Worm (Caenorhabditis elegans) whole organism, early embryonic: Measurements from ENCODE around the gene F36H9.4.
A peak's percentile ranks its signal among the peaks of the same experiment; 100 is the strongest.
"Not testable (repeated sequence)": the region's sequence is repeated elsewhere in the genome, so short reads cannot be mapped to it uniquely, and the experiment has no call there.

Source experiments
- B0310.2 ChIP-seq: sonication (generic microtip); optimal IDR thresholded peaks from 2 replicates; lab custom pipeline; 2016; ENCODE audit warnings: mild to moderate bottlenecking, missing genetic modification characterization, missing compliant biosample characterization
- F13C5.2 ChIP-seq: sonication (generic microtip); optimal IDR thresholded peaks from 2 replicates; lab custom pipeline; 2017; ENCODE audit warnings: mild to moderate bottlenecking, missing genetic modification characterization, inconsistent platforms, missing compliant biosample characterization
- aly-1 ChIP-seq: sonication (generic microtip); optimal IDR thresholded peaks from 2 replicates; lab custom pipeline; 2016; ENCODE audit warnings: missing genetic modification characterization, missing compliant biosample characterization
- ama-1 ChIP-seq: fragments of 150-350 bp; optimal IDR thresholded peaks from 2 replicates; lab custom pipeline; 2014
- ceh-13 ChIP-seq: fragments of 200-800 bp; sonication (Bioruptor generic); optimal IDR thresholded peaks from 2 replicates; lab custom pipeline; 2018; ENCODE audit warnings: mild to moderate bottlenecking, missing genetic modification characterization, missing compliant biosample characterization
- ceh-36 ChIP-seq: sonication (generic microtip); optimal IDR thresholded peaks from 2 replicates; lab custom pipeline; 2016; ENCODE audit warnings: missing genetic modification characterization, inconsistent platforms, missing compliant biosample characterization
- ets-7 ChIP-seq: sonication (generic microtip); optimal IDR thresholded peaks from 2 replicates; lab custom pipeline; 2016; ENCODE audit warnings: missing genotype, missing genetic modification characterization, missing compliant biosample characterization
- flt-1 ChIP-seq: fragments of 200-800 bp; sonication (Bioruptor generic); IDR thresholded peaks from 2 replicates; pipeline ENCODE4 v1.3.6; 2022; ENCODE audit warnings: missing genetic modification characterization, missing compliant biosample characterization
- hmbx-1 ChIP-seq: sonication (generic microtip); optimal IDR thresholded peaks from 2 replicates; lab custom pipeline; 2016; ENCODE audit warnings: mild to moderate bottlenecking, missing genetic modification characterization, missing compliant biosample characterization
- hmg-4 ChIP-seq: fragments of 200-800 bp; sonication (Bioruptor generic); optimal IDR thresholded peaks from 2 replicates; lab custom pipeline; 2018; ENCODE audit warnings: mild to moderate bottlenecking, missing genetic modification characterization, missing compliant biosample characterization
- hnd-1 ChIP-seq: sonication (generic microtip); optimal IDR thresholded peaks from 2 replicates; lab custom pipeline; 2016; ENCODE audit warnings: missing genetic modification characterization, missing compliant biosample characterization
- pes-1 ChIP-seq: fragments of 200-800 bp; sonication (Bioruptor generic); IDR thresholded peaks from 2 replicates; pipeline ENCODE4 v1.3.6; 2022; ENCODE audit warnings: missing genetic modification reagents, missing genetic modification characterization, missing compliant biosample characterization
- scrt-1 ChIP-seq: fragments of 200-800 bp; sonication (Bioruptor generic); IDR thresholded peaks from 2 replicates; pipeline ENCODE4 v1.3.6; 2022; ENCODE audit warnings: missing genetic modification characterization, missing compliant biosample characterization
- sea-1 ChIP-seq: fragments of 200-800 bp; sonication (Bioruptor generic); conservative IDR thresholded peaks from 2 replicates; pipeline ENCODE4 v1.3.6; 2022; ENCODE audit warnings: missing genetic modification characterization, missing compliant biosample characterization
- tbx-11 ChIP-seq: fragments of 200-800 bp; sonication (Bioruptor generic); IDR thresholded peaks from 2 replicates; pipeline ENCODE4 v1.3.6; 2022; ENCODE audit warnings: missing genetic modification characterization, missing compliant biosample characterization
- tbx-37 ChIP-seq: fragments of 200-800 bp; sonication (Bioruptor generic); conservative IDR thresholded peaks from 2 replicates; pipeline ENCODE4 v1.3.6; 2022; ENCODE audit warnings: missing genetic modification reagents, missing genetic modification characterization, missing compliant biosample characterization
- tra-4 ChIP-seq: sonication (generic microtip); optimal IDR thresholded peaks from 2 replicates; lab custom pipeline; 2017; ENCODE audit warnings: missing genetic modification characterization, missing compliant biosample characterization

The F36H9.4 gene

DNA sequence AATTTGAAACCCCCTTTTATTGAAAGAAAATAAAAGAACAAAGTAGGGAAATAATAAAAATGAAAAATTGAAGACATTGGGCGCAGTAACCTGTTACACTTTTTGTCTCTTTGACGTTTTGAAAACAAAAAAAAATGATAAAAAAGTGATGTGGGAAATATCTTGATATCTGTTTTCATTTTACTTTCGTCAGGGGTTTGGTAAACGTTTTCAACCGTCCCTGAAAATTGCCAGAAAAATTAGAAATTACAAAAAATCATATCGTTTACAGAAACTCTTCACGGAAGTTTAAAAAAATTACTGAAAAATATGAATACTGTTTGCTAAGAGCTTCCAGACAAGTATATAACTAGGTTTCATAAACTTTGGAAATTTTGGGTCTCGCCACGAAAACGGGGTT lies at the start of gene F36H9.4:
Gene F36H9.4, minus strand, starts transcription at position 101 of the 400 bp plus-strand sequence.
- TF ChIP-seq aly-1 (tag; lab: Kevin White, UChicago), result no peak
- TF ChIP-seq flt-1 (GFP tag; lab: Robert Waterston, UW), result no peak
- TF ChIP-seq ceh-36 (tag; lab: Kevin White, UChicago), result no peak
- no peak for TF ChIP-seq B0310.2 (tag; lab: Kevin White, UChicago)
- TF ChIP-seq scrt-1 (GFP tag; lab: Robert Waterston, UW), result no peak

ce11 chrV:1824528-1824927 lies 45.5 kb upstream of the F36H9.4 start:
- TF ChIP-seq hmbx-1 (tag; lab: Kevin White, UChicago) (no peak), flt-1 (GFP tag; lab: Robert Waterston, UW) (no peak), tbx-11 (GFP tag; lab: Robert Waterston, UW) (no peak), sea-1 (GFP tag; lab: Robert Waterston, UW) (no peak), aly-1 (tag; lab: Kevin White, UChicago) (no peak), pes-1 (no peak), scrt-1 (GFP tag; lab: Robert Waterston, UW) (no peak), hmg-4 (GFP tag; lab: Kevin White, UChicago) (no peak)

DNA sequence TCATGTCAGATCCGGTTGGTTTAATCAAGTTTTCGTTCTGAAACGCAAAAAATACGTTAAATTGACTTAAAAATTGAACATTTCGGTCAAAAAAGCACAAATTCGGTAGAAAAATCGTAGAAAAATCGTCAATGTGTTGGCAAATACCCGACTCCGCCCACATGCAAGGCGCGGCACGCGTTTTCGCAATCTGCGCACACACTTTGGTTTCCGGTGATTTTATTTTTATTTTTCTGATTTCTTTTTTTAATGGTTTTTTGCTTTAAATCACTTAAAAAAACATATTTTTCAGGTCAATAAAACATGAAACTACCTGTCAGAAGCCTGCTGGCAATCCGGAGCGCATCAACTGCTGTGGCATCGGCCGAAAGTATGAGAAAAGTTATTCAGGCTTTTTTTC lies 42.3 kb upstream of the F36H9.4 start, which contains the start of the genes gly-7 and mrpl-39:
Gene gly-7, minus strand, starts transcription at position 37 of the 400 bp plus-strand sequence.
Gene mrpl-39, plus strand, starts transcription at position 293 of the 400 bp plus-strand sequence.
- peak; percentile 46; the same call in 1 of the 2 replicates for TF ChIP-seq tbx-11 (GFP tag; lab: Robert Waterston, UW)
- TF ChIP-seq scrt-1 (GFP tag; lab: Robert Waterston, UW), result 0 out of 2 replicates have a peak, but pooled peaks have one; percentile 68
- peak; percentile 70 for TF ChIP-seq pes-1
- no peak for TF ChIP-seq tra-4 (tag; lab: Kevin White, UChicago)
- peak; percentile 61 for TF ChIP-seq F13C5.2
- peak; percentile 10 for TF ChIP-seq ceh-36 (tag; lab: Kevin White, UChicago)
- no peak for TF ChIP-seq sea-1 (GFP tag; lab: Robert Waterston, UW)
- peak; percentile 60; the same call in 1 of the 2 replicates for TF ChIP-seq flt-1 (GFP tag; lab: Robert Waterston, UW)
- TF ChIP-seq hmg-4 (GFP tag; lab: Kevin White, UChicago), result no peak
- peak; percentile 56 for TF ChIP-seq tbx-37 (GFP tag; lab: Robert Waterston, UW)

DNA sequence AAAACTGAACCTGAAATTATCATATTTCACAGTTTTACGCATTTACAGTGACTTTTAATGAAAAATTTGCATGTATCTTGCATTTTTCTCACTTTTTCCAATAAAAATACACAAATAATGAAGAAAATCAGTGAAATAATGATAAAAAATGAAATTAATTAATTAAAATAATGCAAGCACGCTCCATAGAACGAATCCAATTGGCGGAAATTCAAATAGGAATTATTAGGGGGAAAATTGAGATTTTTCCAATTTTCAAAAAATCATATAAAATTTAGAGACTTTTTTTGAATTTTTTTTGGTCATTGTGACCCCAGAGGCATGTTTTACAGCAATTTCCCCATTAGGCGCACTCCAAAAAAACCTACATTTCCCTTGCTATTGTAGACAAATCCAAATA lies 41.7 kb upstream of the F36H9.4 start:
- TF ChIP-seq tbx-11 (GFP tag; lab: Robert Waterston, UW) (no peak), ceh-36 (tag; lab: Kevin White, UChicago) (no peak), ets-7 (no peak), hnd-1 (tag; lab: Kevin White, UChicago) (no peak), aly-1 (tag; lab: Kevin White, UChicago) (no peak), tra-4 (tag; lab: Kevin White, UChicago) (no peak), B0310.2 (tag; lab: Kevin White, UChicago) (no peak), ceh-13 (GFP tag; lab: Kevin White, UChicago) (no peak), hmg-4 (GFP tag; lab: Kevin White, UChicago) (no peak), pes-1 (no peak), tbx-37 (GFP tag; lab: Robert Waterston, UW) (no peak), scrt-1 (GFP tag; lab: Robert Waterston, UW) (no peak)

DNA sequence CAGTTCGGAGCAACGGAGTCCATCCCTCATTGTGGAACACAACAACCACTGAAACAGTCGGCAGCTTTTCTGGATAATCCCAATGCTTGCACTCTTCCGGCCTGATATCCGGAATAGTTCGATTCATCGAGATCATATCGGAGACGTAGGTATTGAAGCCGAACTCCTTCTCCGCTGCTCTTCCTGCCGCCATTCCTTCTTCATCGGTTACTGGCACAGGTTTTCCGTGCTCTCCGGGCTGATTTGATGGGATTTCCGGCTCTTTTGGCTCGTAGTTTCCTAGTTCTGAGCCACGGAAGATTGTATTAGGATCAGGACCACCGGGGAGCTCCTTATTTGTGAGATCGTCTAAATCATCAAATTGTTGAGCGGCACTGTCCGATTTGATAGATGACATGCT lies 41.0 kb upstream of the F36H9.4 start:
- TF ChIP-seq tbx-11 (GFP tag; lab: Robert Waterston, UW) (no peak), tbx-37 (GFP tag; lab: Robert Waterston, UW) (no peak), hmbx-1 (tag; lab: Kevin White, UChicago) (no peak), hmg-4 (GFP tag; lab: Kevin White, UChicago) (no peak), B0310.2 (tag; lab: Kevin White, UChicago) (no peak), flt-1 (GFP tag; lab: Robert Waterston, UW) (no peak), hnd-1 (tag; lab: Kevin White, UChicago) (no peak), ama-1 (lab: Kevin White, UChicago) (no peak), ceh-36 (tag; lab: Kevin White, UChicago) (no peak), pes-1 (no peak)

- not testable (repeated sequence) for TF ChIP-seq B0310.2 (tag; lab: Kevin White, UChicago); tbx-37 (GFP tag; lab: Robert Waterston, UW); F13C5.2
These were observed 35.7 kb upstream of the F36H9.4 start, which contains the start of gene Y46H3A.5 for ce11 chrV:1814784-1815183. TSS of gene Y46H3A.5 (minus strand) at chrV:1814884.

DNA sequence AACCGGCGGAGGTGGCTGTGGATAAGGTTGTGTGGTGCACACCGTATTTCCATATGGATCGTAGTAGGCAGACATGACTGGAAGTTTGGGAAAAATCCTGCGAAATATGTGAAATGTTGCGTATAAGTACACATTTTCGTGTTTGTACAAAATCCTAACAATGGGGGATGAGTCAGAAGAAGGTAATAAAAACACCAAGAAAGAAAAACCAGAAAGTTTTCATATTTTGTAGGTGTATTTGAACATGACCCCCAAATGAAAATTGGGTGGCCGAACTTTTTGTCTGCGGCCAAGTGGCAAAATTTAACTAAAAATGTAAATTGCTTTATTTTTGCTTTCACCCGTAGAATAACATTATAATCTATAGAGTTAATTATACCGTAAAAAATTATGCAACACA lies 32.0 kb upstream of the F36H9.4 start, which contains the start of gene Y46H3A.4:
Gene Y46H3A.4, minus strand, starts transcription at position 101 of the 400 bp plus-strand sequence.
- TF ChIP-seq ama-1 (lab: Kevin White, UChicago) (no peak), F13C5.2 (no peak), ets-7 (no peak), pes-1 (no peak), hnd-1 (tag; lab: Kevin White, UChicago) (no peak), tra-4 (tag; lab: Kevin White, UChicago) (no peak), ceh-36 (tag; lab: Kevin White, UChicago) (no peak), tbx-37 (GFP tag; lab: Robert Waterston, UW) (no peak), flt-1 (GFP tag; lab: Robert Waterston, UW) (no peak), sea-1 (GFP tag; lab: Robert Waterston, UW) (no peak), hmg-4 (GFP tag; lab: Kevin White, UChicago) (no peak), B0310.2 (tag; lab: Kevin White, UChicago) (no peak), ceh-13 (GFP tag; lab: Kevin White, UChicago) (no peak), hmbx-1 (tag; lab: Kevin White, UChicago) (no peak), aly-1 (tag; lab: Kevin White, UChicago) (no peak), scrt-1 (GFP tag; lab: Robert Waterston, UW) (no peak)
